Worm (Caenorhabditis elegans) whole organism, L2 larva: ENCODE results near the gene srx-90.

Experiments
- C34F6.9 ChIP-seq: fragments of 150-350 bp; optimal IDR thresholded peaks from 2 replicates; lab custom pipeline; 2014; ENCODE audit warnings: missing biosample characterization, missing genetic modification characterization
- F13H6.1 ChIP-seq: sonication (generic microtip); optimal IDR thresholded peaks from 2 replicates; lab custom pipeline; 2016; ENCODE audit warnings: missing genetic modification characterization, missing compliant biosample characterization
- R02D3.7 ChIP-seq: fragments of 150-350 bp; optimal IDR thresholded peaks from 2 replicates; lab custom pipeline; 2014; ENCODE audit warnings: missing biosample characterization, missing genetic modification characterization
- Y55F3AM.14 ChIP-seq: fragments of 200-800 bp; sonication (Bioruptor generic); optimal IDR thresholded peaks from 2 replicates; lab custom pipeline; 2018; ENCODE audit warnings: mild to moderate bottlenecking, missing genetic modification characterization, missing compliant biosample characterization
- ZK546.5 ChIP-seq: sonication (generic microtip); optimal IDR thresholded peaks from 2 replicates; lab custom pipeline; 2017; ENCODE audit warnings: missing biosample characterization, missing genetic modification characterization
- alr-1 ChIP-seq: fragments of 150-350 bp; optimal IDR thresholded peaks from 2 replicates; lab custom pipeline; 2014; ENCODE audit warnings: missing biosample characterization, missing genetic modification characterization
- aly-2 ChIP-seq: fragments of 150-350 bp; optimal IDR thresholded peaks from 2 replicates; lab custom pipeline; 2014; ENCODE audit warnings: missing biosample characterization, missing genetic modification characterization
- ama-1 ChIP-seq: fragments of 150-350 bp; optimal IDR thresholded peaks from 2 replicates; lab custom pipeline; 2018; ENCODE audit warnings: inconsistent platforms
- blmp-1 ChIP-seq: sonication (generic microtip); optimal IDR thresholded peaks from 2 replicates; lab custom pipeline; 2017; ENCODE audit warnings: missing genetic modification characterization, mild to moderate bottlenecking, missing compliant biosample characterization, antibody characterized with exemption, moderate library complexity; ENCODE audit not compliant: insufficient read depth
- ceh-16 ChIP-seq: fragments of 150-350 bp; optimal IDR thresholded peaks from 2 replicates; lab custom pipeline; 2014; ENCODE audit warnings: missing biosample characterization, missing genetic modification characterization
- ceh-82 ChIP-seq: fragments of 150-350 bp; optimal IDR thresholded peaks from 2 replicates; lab custom pipeline; 2014; ENCODE audit warnings: missing biosample characterization, missing genetic modification characterization
- crh-2 ChIP-seq: sonication (generic microtip); optimal IDR thresholded peaks from 2 replicates; lab custom pipeline; 2017; ENCODE audit warnings: missing biosample characterization, missing genetic modification characterization
- dmd-4 ChIP-seq: sonication (generic microtip); optimal IDR thresholded peaks from 2 replicates; lab custom pipeline; 2017; ENCODE audit warnings: missing biosample characterization, missing genetic modification characterization
- egl-27 ChIP-seq: sonication (generic microtip); optimal IDR thresholded peaks from 3 replicates; lab custom pipeline; 2017; ENCODE audit warnings: missing biosample characterization, missing genetic modification reagents, missing genetic modification characterization
- elt-1 ChIP-seq: fragments of 150-350 bp; optimal IDR thresholded peaks from 2 replicates; lab custom pipeline; 2014; ENCODE audit warnings: missing biosample characterization, missing genetic modification characterization
- elt-3 ChIP-seq: sonication (generic microtip); optimal IDR thresholded peaks from 2 replicates; lab custom pipeline; 2017; ENCODE audit warnings: missing biosample characterization, missing genetic modification characterization
- fos-1 ChIP-seq: fragments of 150-350 bp; optimal IDR thresholded peaks from 2 replicates; lab custom pipeline; 2014; ENCODE audit warnings: missing biosample characterization, missing genetic modification characterization
- gmeb-1 ChIP-seq: fragments of 150-350 bp; optimal IDR thresholded peaks from 2 replicates; lab custom pipeline; 2014; ENCODE audit warnings: missing biosample characterization, missing genetic modification characterization
- lin-11 ChIP-seq: fragments of 150-350 bp; sonication (generic microtip); optimal IDR thresholded peaks from 2 replicates; lab custom pipeline; 2014; ENCODE audit warnings: missing biosample characterization, missing genetic modification characterization, inconsistent platforms, mixed read lengths
- lin-13 ChIP-seq: fragments of 150-350 bp; optimal IDR thresholded peaks from 2 replicates; lab custom pipeline; 2014; ENCODE audit warnings: missing biosample characterization, missing genetic modification reagents, missing genetic modification characterization
- lin-39 ChIP-seq: fragments of 150-350 bp; optimal IDR thresholded peaks from 2 replicates; lab custom pipeline; 2014; ENCODE audit warnings: missing biosample characterization, missing genetic modification reagents, missing genetic modification characterization
- lsy-2 ChIP-seq, 2 experiments: fragments of 150-350 bp in 1 of 2; sonication (generic microtip) in 1 of 2; optimal IDR thresholded peaks; 2 replicates each; lab custom pipeline; 2014 to 2017; ENCODE audit warnings: missing biosample characterization in 2 of 2, missing genetic modification characterization in 2 of 2
- mab-5 ChIP-seq: fragments of 150-350 bp; optimal IDR thresholded peaks from 2 replicates; lab custom pipeline; 2014; ENCODE audit warnings: missing biosample characterization, missing genetic modification characterization
- mbf-1 ChIP-seq: sonication (generic microtip); optimal IDR thresholded peaks from 2 replicates; lab custom pipeline; 2017; ENCODE audit warnings: missing biosample characterization, missing genetic modification characterization
- mdl-1 ChIP-seq, 2 experiments: fragments of 150-350 bp in 1 of 2; sonication (generic microtip) in 1 of 2; optimal IDR thresholded peaks; 2 replicates each; lab custom pipeline; 2017; ENCODE audit warnings: missing biosample characterization in 2 of 2, missing genetic modification characterization in 2 of 2
- nhr-10 ChIP-seq: sonication (generic microtip); optimal IDR thresholded peaks from 2 replicates; lab custom pipeline; 2017; ENCODE audit warnings: missing biosample characterization, missing genetic modification characterization
- nhr-11 ChIP-seq: fragments of 150-350 bp; optimal IDR thresholded peaks from 2 replicates; lab custom pipeline; 2014; ENCODE audit warnings: missing biosample characterization, missing genetic modification characterization
- nhr-12 ChIP-seq: fragments of 150-350 bp; optimal IDR thresholded peaks from 2 replicates; lab custom pipeline; 2014; ENCODE audit warnings: missing biosample characterization, missing genetic modification characterization
- nhr-129 ChIP-seq: fragments of 150-350 bp; optimal IDR thresholded peaks from 2 replicates; lab custom pipeline; 2014; ENCODE audit warnings: missing biosample characterization, missing genetic modification characterization
- nhr-21 ChIP-seq: fragments of 150-350 bp; optimal IDR thresholded peaks from 2 replicates; lab custom pipeline; 2014; ENCODE audit warnings: missing biosample characterization, missing genetic modification characterization
- nhr-23 ChIP-seq: fragments of 150-350 bp; optimal IDR thresholded peaks from 2 replicates; lab custom pipeline; 2014; ENCODE audit warnings: missing biosample characterization, missing genetic modification reagents, missing genetic modification characterization
- nhr-237 ChIP-seq: fragments of 150-350 bp; optimal IDR thresholded peaks from 2 replicates; lab custom pipeline; 2014; ENCODE audit warnings: missing biosample characterization, missing genetic modification characterization
- nhr-25 ChIP-seq: fragments of 150-350 bp; sonication (generic microtip); optimal IDR thresholded peaks from 3 replicates; lab custom pipeline; 2014; ENCODE audit warnings: missing biosample characterization, missing genetic modification characterization
- nhr-6 ChIP-seq: fragments of 150-350 bp; optimal IDR thresholded peaks from 2 replicates; lab custom pipeline; 2014; ENCODE audit warnings: missing biosample characterization, missing genetic modification characterization
- nhr-77 ChIP-seq: fragments of 150-350 bp; optimal IDR thresholded peaks from 2 replicates; lab custom pipeline; 2014; ENCODE audit warnings: missing biosample characterization, missing genetic modification characterization
- peb-1 ChIP-seq: fragments of 150-350 bp; optimal IDR thresholded peaks from 2 replicates; lab custom pipeline; 2014; ENCODE audit warnings: missing biosample characterization, missing genetic modification characterization
- sem-4 ChIP-seq: fragments of 150-350 bp; optimal IDR thresholded peaks from 2 replicates; lab custom pipeline; 2014; ENCODE audit warnings: missing biosample characterization, missing genetic modification reagents, missing genetic modification characterization
- skn-1 ChIP-seq: sonication (generic microtip); optimal IDR thresholded peaks from 2 replicates; lab custom pipeline; 2017; ENCODE audit warnings: missing biosample characterization, missing genetic modification characterization
- sma-3 ChIP-seq: sonication (generic microtip); optimal IDR thresholded peaks from 2 replicates; lab custom pipeline; 2016; ENCODE audit warnings: missing genetic modification reagents, missing genetic modification characterization, missing compliant biosample characterization
- sma-9 ChIP-seq, 2 experiments: fragments of 150-350 bp in 1 of 2; sonication (generic microtip) in 1 of 2; optimal IDR thresholded peaks; 2 replicates each; lab custom pipeline; 2014 to 2016; ENCODE audit warnings: missing genetic modification characterization in 2 of 2, mild to moderate bottlenecking in 1 of 2, missing biosample characterization in 1 of 2, missing compliant biosample characterization in 1 of 2, missing genetic modification reagents in 1 of 2, moderate library complexity in 1 of 2
- snpc-4 ChIP-seq: fragments of 150-350 bp; optimal IDR thresholded peaks from 2 replicates; lab custom pipeline; 2014; ENCODE audit warnings: missing biosample characterization, missing genetic modification characterization
- unc-39 ChIP-seq: fragments of 150-350 bp; optimal IDR thresholded peaks from 2 replicates; lab custom pipeline; 2014; ENCODE audit warnings: missing biosample characterization, missing genetic modification characterization
- unc-55 ChIP-seq: fragments of 150-350 bp; sonication (generic microtip); optimal IDR thresholded peaks from 3 replicates; lab custom pipeline; 2014; ENCODE audit warnings: missing biosample characterization, missing genetic modification reagents, missing genetic modification characterization
- unc-62 ChIP-seq: fragments of 150-350 bp; optimal IDR thresholded peaks from 2 replicates; lab custom pipeline; 2014; ENCODE audit warnings: missing biosample characterization, missing genetic modification reagents, missing genetic modification characterization
- zag-1 ChIP-seq: fragments of 150-350 bp; optimal IDR thresholded peaks from 2 replicates; lab custom pipeline; 2014; ENCODE audit warnings: missing biosample characterization, missing genetic modification characterization
- ztf-1 ChIP-seq: fragments of 200-800 bp; sonication (Bioruptor generic); conservative IDR thresholded peaks from 2 replicates; pipeline ENCODE4 v1.3.6; 2022; ENCODE audit warnings: missing genetic modification characterization, missing compliant biosample characterization
- ztf-11 ChIP-seq: sonication (generic microtip); optimal IDR thresholded peaks from 2 replicates; lab custom pipeline; 2017; ENCODE audit warnings: missing biosample characterization, missing genetic modification characterization
- ztf-4 ChIP-seq: fragments of 150-350 bp; optimal IDR thresholded peaks from 2 replicates; lab custom pipeline; 2014; ENCODE audit warnings: missing biosample characterization, missing genetic modification characterization

srx-90 gene

DNA sequence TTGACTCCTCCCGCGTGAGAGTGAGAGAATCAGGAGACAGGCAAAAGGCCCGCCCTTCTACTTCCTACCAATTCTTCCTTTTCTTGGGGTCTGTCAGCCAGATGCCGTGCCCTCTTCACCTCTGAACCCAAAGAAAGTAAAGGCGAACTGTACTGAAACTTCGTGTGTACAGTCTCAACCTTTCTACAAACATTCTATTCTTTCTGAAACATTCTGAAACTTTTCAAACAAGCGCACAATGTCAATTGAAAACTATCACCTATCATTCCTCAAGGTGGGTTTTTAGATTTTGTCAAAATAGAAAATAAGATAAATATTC is 48.4 kb upstream of the srx-90 start:
- peak; percentile 63 for TF ChIP-seq ama-1 (lab: Kevin White, UChicago)
- no peak for TF ChIP-seq nhr-21 (tag; lab: Kevin White, UChicago)

DNA sequence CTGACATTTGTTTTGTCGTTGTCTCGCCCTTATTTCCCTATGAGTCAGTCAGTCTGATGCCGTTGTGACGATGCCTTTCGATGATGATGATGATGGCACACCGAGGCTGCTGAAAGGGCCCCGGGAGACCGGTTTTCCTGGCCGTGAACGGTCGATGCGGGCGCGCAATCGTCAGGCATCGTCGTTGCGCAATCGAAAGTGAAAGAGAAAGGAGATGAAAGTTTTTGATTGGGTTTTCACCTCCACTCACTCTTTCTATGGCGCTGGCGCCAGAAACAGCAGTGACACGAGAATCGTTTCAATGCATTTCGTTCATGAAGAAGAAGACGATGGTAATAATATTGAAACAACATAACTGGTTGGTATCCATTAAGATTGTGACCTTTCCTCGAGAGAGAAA is 48.0 kb upstream of the srx-90 start:
- peak; percentile 72 for TF ChIP-seq sma-3
- no peak for TF ChIP-seq F13H6.1 (tag; lab: Kevin White, UChicago)
- TF ChIP-seq ZK546.5 (tag; lab: Kevin White, UChicago): no peak
- TF ChIP-seq blmp-1 (tag; lab: Kevin White, UChicago): peak; percentile 100
- TF ChIP-seq unc-55 (GFP tag; lab: Kevin White, UChicago): no peak
- no peak for TF ChIP-seq dmd-4 (tag; lab: Kevin White, UChicago)
- TF ChIP-seq elt-3 (tag; lab: Kevin White, UChicago): no peak
- TF ChIP-seq lin-13 (GFP tag; lab: Kevin White, UChicago): no peak
- TF ChIP-seq nhr-77: no peak
- TF ChIP-seq nhr-12: no peak
- TF ChIP-seq Y55F3AM.14: peak; percentile 61
- TF ChIP-seq ztf-11 (tag; lab: Kevin White, UChicago): no peak
- TF ChIP-seq snpc-4 (tag; lab: Kevin White, UChicago): no peak
- TF ChIP-seq unc-62: no peak
- TF ChIP-seq mdl-1 (tag; optimal IDR thresholded peaks at IDR 0.05; lab: Kevin White, UChicago): no peak
- TF ChIP-seq nhr-23: no peak
- no peak for TF ChIP-seq unc-39 (tag; lab: Kevin White, UChicago)
- peak; percentile 46 for TF ChIP-seq nhr-21 (tag; lab: Kevin White, UChicago)
- no peak for TF ChIP-seq lin-39
- no peak for TF ChIP-seq alr-1 (tag; lab: Kevin White, UChicago)
- TF ChIP-seq egl-27 (tag; lab: Kevin White, UChicago): peak; percentile 62
- TF ChIP-seq nhr-11 (tag; lab: Kevin White, UChicago): no peak
- no peak for TF ChIP-seq mab-5 (tag; lab: Kevin White, UChicago)
- TF ChIP-seq ztf-4 (tag; lab: Kevin White, UChicago): no peak
- no peak for TF ChIP-seq mbf-1 (tag; lab: Kevin White, UChicago)
- no peak for TF ChIP-seq skn-1 (tag; lab: Kevin White, UChicago)
- TF ChIP-seq aly-2 (tag; lab: Kevin White, UChicago): no peak
- no peak for TF ChIP-seq gmeb-1 (tag; lab: Kevin White, UChicago)
- TF ChIP-seq nhr-6 (tag; lab: Kevin White, UChicago): no peak
- TF ChIP-seq ztf-1 (GFP tag; lab: Robert Waterston, UW): no peak
- no peak for TF ChIP-seq ceh-82 (tag; lab: Kevin White, UChicago)
- no peak for TF ChIP-seq crh-2 (tag; lab: Kevin White, UChicago)
- peak; percentile 33 for TF ChIP-seq fos-1 (tag; lab: Kevin White, UChicago)
- TF ChIP-seq peb-1: no peak
- TF ChIP-seq elt-1: no peak
- TF ChIP-seq nhr-237 (tag; lab: Kevin White, UChicago): no peak
- TF ChIP-seq ama-1 (lab: Kevin White, UChicago): no peak
- TF ChIP-seq zag-1: no peak
- no peak for TF ChIP-seq nhr-10 (tag; lab: Kevin White, UChicago)
- no peak for TF ChIP-seq lin-11 (tag; lab: Kevin White, UChicago)
- TF ChIP-seq sma-9 (GFP tag; optimal IDR thresholded peaks at IDR 0.05; lab: Kevin White, UChicago): peak; percentile 87
- no peak for TF ChIP-seq sma-9 (tag; optimal IDR thresholded peaks at IDR 0.05; lab: Kevin White, UChicago)
- TF ChIP-seq R02D3.7 (tag; lab: Kevin White, UChicago): no peak
- TF ChIP-seq nhr-129 (tag; lab: Kevin White, UChicago): peak; percentile 67
- peak; percentile 88 for TF ChIP-seq nhr-25 (tag; lab: Kevin White, UChicago)
- no peak for TF ChIP-seq lsy-2 (tag; optimal IDR thresholded peaks at IDR 0.05; lab: Kevin White, UChicago)
- TF ChIP-seq C34F6.9: no peak
- TF ChIP-seq ceh-16 (tag; lab: Kevin White, UChicago): no peak
- peak; percentile 80 for TF ChIP-seq sem-4
